Worm (Caenorhabditis elegans) whole organism, young adult: ENCODE results near the gene him-8.
A peak's percentile ranks its signal among the peaks of the same experiment; 100 is the strongest.

Experiments
- B0019.2 ChIP-seq: fragments of 200-800 bp; sonication (Bioruptor generic); conservative IDR thresholded peaks from 2 replicates; pipeline ENCODE4 v1.3.6; 2022; ENCODE audit warnings: missing genetic modification reagents, missing genetic modification characterization, missing compliant biosample characterization
- B0336.3 ChIP-seq: fragments of 200-800 bp; sonication (Bioruptor generic); IDR thresholded peaks from 2 replicates; pipeline ENCODE4 v1.3.6; 2022; ENCODE audit warnings: missing genetic modification characterization, missing compliant biosample characterization
- F37B4.10 ChIP-seq: fragments of 200-800 bp; sonication (Bioruptor generic); IDR thresholded peaks from 2 replicates; pipeline ENCODE4 v1.3.6; 2022; ENCODE audit warnings: missing genetic modification characterization, missing compliant biosample characterization
- F49E8.2 ChIP-seq: sonication (generic microtip); optimal IDR thresholded peaks from 3 replicates; lab custom pipeline; 2017; ENCODE audit warnings: missing genetic modification characterization, mild to moderate bottlenecking, missing compliant biosample characterization, antibody characterized with exemption, moderate library complexity; ENCODE audit not compliant: insufficient read depth
- F52B5.7 ChIP-seq: sonication (generic microtip); optimal IDR thresholded peaks from 2 replicates; lab custom pipeline; 2016; ENCODE audit warnings: mild to moderate bottlenecking, missing genetic modification characterization, missing compliant biosample characterization
- T07F8.4 ChIP-seq: sonication (generic microtip); optimal IDR thresholded peaks from 2 replicates; lab custom pipeline; 2016; ENCODE audit warnings: mild to moderate bottlenecking, missing genetic modification characterization, moderate library complexity, missing compliant biosample characterization
- ccch-3 ChIP-seq: fragments of 200-800 bp; sonication (Bioruptor generic); optimal IDR thresholded peaks from 2 replicates; lab custom pipeline; 2018; ENCODE audit warnings: mild to moderate bottlenecking, missing genetic modification characterization, missing compliant biosample characterization
- cebp-1 ChIP-seq, 2 experiments: fragments of 200-800 bp in 1 of 2; sonication (Bioruptor generic) in 1 of 2; sonication (generic microtip) in 1 of 2; IDR thresholded peaks in 1 of 2; optimal IDR thresholded peaks in 1 of 2; 2 replicates each; pipeline versions ENCODE4 v1.3.6 to Lab custom; 2017 to 2022; ENCODE audit warnings: missing compliant biosample characterization in 2 of 2, missing genetic modification characterization in 2 of 2, mild to moderate bottlenecking in 1 of 2, missing genetic modification reagents in 1 of 2, moderate library complexity in 1 of 2
- cebp-2 ChIP-seq: fragments of 200-800 bp; sonication (Bioruptor generic); IDR thresholded peaks from 2 replicates; pipeline ENCODE4 v1.3.6; 2022; ENCODE audit warnings: missing genetic modification characterization, missing compliant biosample characterization
- ceh-91 ChIP-seq: fragments of 200-800 bp; sonication (Bioruptor generic); IDR thresholded peaks from 2 replicates; pipeline ENCODE4 v1.3.6; 2022; ENCODE audit warnings: missing genetic modification reagents, missing genetic modification characterization, missing compliant biosample characterization
- chd-7 ChIP-seq: sonication (generic microtip); optimal IDR thresholded peaks from 2 replicates; lab custom pipeline; 2016; ENCODE audit warnings: mild to moderate bottlenecking, missing genetic modification characterization, moderate library complexity, missing compliant biosample characterization
- dpff-1 ChIP-seq: sonication (generic microtip); optimal IDR thresholded peaks from 2 replicates; lab custom pipeline; 2017; ENCODE audit warnings: mild to moderate bottlenecking, missing genetic modification characterization, missing compliant biosample characterization
- dpl-1 ChIP-seq: fragments of 150-350 bp; optimal IDR thresholded peaks from 2 replicates; lab custom pipeline; 2014; ENCODE audit warnings: missing biosample characterization, missing genetic modification reagents, missing genetic modification characterization
- efl-1 ChIP-seq: fragments of 150-350 bp; optimal IDR thresholded peaks from 2 replicates; lab custom pipeline; 2014; ENCODE audit warnings: missing biosample characterization, missing genetic modification reagents, missing genetic modification characterization
- ekl-4 ChIP-seq: fragments of 200-800 bp; sonication (Bioruptor generic); IDR thresholded peaks from 2 replicates; pipeline ENCODE4 v1.3.6; 2022; ENCODE audit warnings: missing genetic modification reagents, missing genetic modification characterization, missing compliant biosample characterization
- hlh-26 ChIP-seq: fragments of 200-800 bp; sonication (Bioruptor generic); conservative IDR thresholded peaks from 2 replicates; pipeline ENCODE4 v1.3.6; 2022; ENCODE audit warnings: missing genetic modification reagents, missing genetic modification characterization, missing compliant biosample characterization
- let-607 ChIP-seq, 2 experiments: fragments of 200-800 bp in 1 of 2; sonication (Bioruptor generic) in 1 of 2; sonication (generic microtip) in 1 of 2; optimal IDR thresholded peaks; 2 replicates each; lab custom pipeline; 2016 to 2018; ENCODE audit warnings: mild to moderate bottlenecking in 2 of 2, missing compliant biosample characterization in 2 of 2, missing genetic modification characterization in 2 of 2, moderate library complexity in 2 of 2, missing genotype in 1 of 2
- lsy-27 ChIP-seq: sonication (generic microtip); optimal IDR thresholded peaks from 2 replicates; lab custom pipeline; 2017; ENCODE audit warnings: missing genetic modification characterization, mild to moderate bottlenecking, missing compliant biosample characterization, antibody characterized with exemption, missing genotype, borderline replicate concordance; ENCODE audit not compliant: insufficient read depth
- mes-4 ChIP-seq: sonication (generic microtip); optimal IDR thresholded peaks from 2 replicates; lab custom pipeline; 2016; ENCODE audit warnings: missing genotype, missing genetic modification characterization, missing compliant biosample characterization
- mxl-1 ChIP-seq: sonication (generic microtip); optimal IDR thresholded peaks from 2 replicates; lab custom pipeline; 2016; ENCODE audit warnings: missing genetic modification characterization, missing compliant biosample characterization
- nfya-2 ChIP-seq: fragments of 200-800 bp; sonication (Bioruptor generic); IDR thresholded peaks from 2 replicates; pipeline ENCODE4 v1.3.6; 2022; ENCODE audit warnings: missing genetic modification reagents, missing genetic modification characterization, missing compliant biosample characterization
- nhr-120 ChIP-seq: fragments of 200-800 bp; sonication (Bioruptor generic); IDR thresholded peaks from 2 replicates; pipeline ENCODE4 v1.3.6; 2022; ENCODE audit warnings: missing genetic modification characterization, missing compliant biosample characterization
- repo-1 ChIP-seq: sonication (generic microtip); optimal IDR thresholded peaks from 2 replicates; lab custom pipeline; 2017; ENCODE audit warnings: mild to moderate bottlenecking, missing genetic modification characterization, missing compliant biosample characterization
- sdz-38 ChIP-seq: sonication (generic microtip); optimal IDR thresholded peaks from 2 replicates; lab custom pipeline; 2016; ENCODE audit warnings: missing genotype, missing genetic modification characterization, missing compliant biosample characterization
- somi-1 ChIP-seq: fragments of 200-800 bp; sonication (Bioruptor generic); optimal IDR thresholded peaks from 2 replicates; lab custom pipeline; 2018; ENCODE audit warnings: mild to moderate bottlenecking, missing genetic modification characterization, missing compliant biosample characterization
- sptf-2 ChIP-seq: fragments of 200-800 bp; sonication (Bioruptor generic); optimal IDR thresholded peaks from 2 replicates; lab custom pipeline; 2018; ENCODE audit warnings: mild to moderate bottlenecking, missing genetic modification characterization, missing compliant biosample characterization
- unc-130 ChIP-seq: sonication (generic microtip); optimal IDR thresholded peaks from 2 replicates; lab custom pipeline; 2016; ENCODE audit warnings: missing genetic modification reagents, missing genetic modification characterization, missing compliant biosample characterization
- zfh-2 ChIP-seq: fragments of 200-800 bp; sonication (Bioruptor generic); conservative IDR thresholded peaks from 2 replicates; pipeline ENCODE4 v1.3.6; 2022; ENCODE audit warnings: missing genetic modification reagents, missing genetic modification characterization, missing compliant biosample characterization
- ztf-18 ChIP-seq: sonication (generic microtip); optimal IDR thresholded peaks from 2 replicates; lab custom pipeline; 2016; ENCODE audit warnings: missing genotype, mild to moderate bottlenecking, missing genetic modification characterization, missing compliant biosample characterization
- ztf-22 ChIP-seq: fragments of 200-800 bp; sonication (Bioruptor generic); optimal IDR thresholded peaks from 2 replicates; lab custom pipeline; 2018; ENCODE audit warnings: mild to moderate bottlenecking, missing genetic modification characterization, moderate library complexity, missing compliant biosample characterization

him-8 gene

ce11 chrIV:10518652-10519051 lies 43.1 kb upstream of the him-8 start:
- no peak for TF ChIP-seq dpl-1 (GFP tag; lab: Kevin White, UChicago)

- no peak for TF ChIP-seq B0019.2 (GFP tag; lab: Robert Waterston, UW)
- no peak for TF ChIP-seq mxl-1
- TF ChIP-seq nfya-2 (GFP tag; lab: Robert Waterston, UW): no peak
- no peak for TF ChIP-seq unc-130
- no peak for TF ChIP-seq efl-1
- no peak for TF ChIP-seq F37B4.10 (GFP tag; lab: Robert Waterston, UW)
- no peak for TF ChIP-seq ztf-18 (tag; lab: Kevin White, UChicago)
- no peak for TF ChIP-seq ceh-91 (GFP tag; lab: Robert Waterston, UW)
- TF ChIP-seq F49E8.2 (tag; lab: Kevin White, UChicago): no peak
- TF ChIP-seq ccch-3 (GFP tag; lab: Kevin White, UChicago): no peak
- TF ChIP-seq, all 124 proteins: peak for 0
These were observed 40.6 kb upstream of the him-8 start, which contains the start of gene cal-4 for ce11 chrIV:10521106-10521505. TSS of gene cal-4 (plus strand) at chrIV:10521406.

ce11 chrIV:10524095-10524829 lies 37.4 kb upstream of the him-8 start, which contains the start of gene C02F4.5:
TSS of gene C02F4.5 (minus strand) at chrIV:10524145.
- TF ChIP-seq cebp-2 (GFP tag; lab: Robert Waterston, UW) (0 out of 2 replicates have a peak, but pooled peaks have one; percentile 38), nhr-120 (GFP tag; lab: Robert Waterston, UW) (no peak)

- no peak for TF ChIP-seq sptf-2
- TF ChIP-seq chd-7 (tag; lab: Kevin White, UChicago): no peak
- no peak for TF ChIP-seq F52B5.7
- TF ChIP-seq dpff-1: no peak
- TF ChIP-seq let-607 (tag; optimal IDR thresholded peaks at IDR 0.05; lab: Kevin White, UChicago): no peak
- no peak for TF ChIP-seq repo-1 (tag; lab: Kevin White, UChicago)
These were observed 31.1 kb upstream of the him-8 start, which contains the start of gene T07G12.2 for ce11 chrIV:10530648-10531047. TSS of gene T07G12.2 (plus strand) at chrIV:10530709.

ce11 chrIV:10533639-10534038 lies 28.1 kb upstream of the him-8 start, which contains the start of gene T07G12.3:
TSS of gene T07G12.3 (plus strand) at chrIV:10533939.
- no peak for TF ChIP-seq T07F8.4 (tag; lab: Kevin White, UChicago)
- TF ChIP-seq ekl-4 (GFP tag; lab: Robert Waterston, UW): no peak
- no peak for TF ChIP-seq B0336.3
- no peak for TF ChIP-seq somi-1 (GFP tag; lab: Kevin White, UChicago)
- TF ChIP-seq F37B4.10 (GFP tag; lab: Robert Waterston, UW): no peak
- no peak for TF ChIP-seq ztf-22 (GFP tag; lab: Kevin White, UChicago)
- TF ChIP-seq, all 124 proteins: peak for 0

- TF ChIP-seq cebp-1 (GFP tag; IDR thresholded peaks at IDR 0.05; lab: Robert Waterston, UW): no peak
- TF ChIP-seq cebp-1 (tag; optimal IDR thresholded peaks at IDR 0.05; lab: Kevin White, UChicago): no peak
- TF ChIP-seq hlh-26: no peak
- TF ChIP-seq lsy-27 (tag; lab: Kevin White, UChicago): no peak
- no peak for TF ChIP-seq sdz-38
- TF ChIP-seq mes-4: no peak
- no peak for TF ChIP-seq zfh-2 (GFP tag; lab: Robert Waterston, UW)
These were observed 23.1 kb upstream of the him-8 start, which contains the start of gene T07G12.4 for ce11 chrIV:10538584-10538983. TSS of gene T07G12.4 (minus strand) at chrIV:10538684.
